Worm (Caenorhabditis elegans) whole organism, late embryonic: Measurements from ENCODE around the gene dpy-18.

ENCODE experiments used
- C08G9.2 ChIP-seq: sonication (generic microtip); optimal IDR thresholded peaks from 2 replicates; lab custom pipeline; 2016; ENCODE audit warnings: mild to moderate bottlenecking, missing genetic modification characterization, moderate library complexity, missing compliant biosample characterization
- C38D4.7 ChIP-seq: fragments of 200-800 bp; sonication (Bioruptor generic); optimal IDR thresholded peaks from 2 replicates; lab custom pipeline; 2018; ENCODE audit warnings: mild to moderate bottlenecking, missing genetic modification characterization, moderate library complexity, missing compliant biosample characterization
- F13H6.1 ChIP-seq: sonication (generic microtip); optimal IDR thresholded peaks from 2 replicates; lab custom pipeline; 2016; ENCODE audit warnings: missing genetic modification characterization, missing compliant biosample characterization
- K02D7.2 ChIP-seq: sonication (generic microtip); optimal IDR thresholded peaks from 2 replicates; lab custom pipeline; 2017; ENCODE audit warnings: mild to moderate bottlenecking, missing genetic modification characterization, missing compliant biosample characterization
- T23F11.4 ChIP-seq: fragments of 200-800 bp; sonication (Bioruptor generic); optimal IDR thresholded peaks from 2 replicates; lab custom pipeline; 2018; ENCODE audit warnings: mild to moderate bottlenecking, missing genetic modification characterization, missing compliant biosample characterization
- Y22D7AL.16 ChIP-seq: sonication (generic microtip); optimal IDR thresholded peaks from 2 replicates; lab custom pipeline; 2016; ENCODE audit warnings: missing genetic modification characterization, missing compliant biosample characterization
- ama-1 ChIP-seq: fragments of 150-350 bp; optimal IDR thresholded peaks from 2 replicates; lab custom pipeline; 2014
- ceh-2 ChIP-seq: sonication (generic microtip); optimal IDR thresholded peaks from 2 replicates; lab custom pipeline; 2016; ENCODE audit warnings: missing genotype, missing genetic modification characterization, missing compliant biosample characterization
- ceh-22 ChIP-seq: sonication (generic microtip); optimal IDR thresholded peaks from 2 replicates; lab custom pipeline; 2017; ENCODE audit warnings: missing biosample characterization, missing genetic modification characterization
- ceh-30 ChIP-seq: fragments of 150-350 bp; optimal IDR thresholded peaks from 2 replicates; lab custom pipeline; 2014; ENCODE audit warnings: missing biosample characterization, missing genetic modification characterization
- ceh-34 ChIP-seq: sonication (generic microtip); optimal IDR thresholded peaks from 2 replicates; lab custom pipeline; 2016; ENCODE audit warnings: mild to moderate bottlenecking, missing genetic modification characterization, missing compliant biosample characterization
- ceh-45 ChIP-seq: fragments of 200-800 bp; sonication (Bioruptor generic); IDR thresholded peaks from 2 replicates; pipeline ENCODE4 v1.3.6; 2022; ENCODE audit warnings: missing genetic modification reagents, missing genetic modification characterization, missing compliant biosample characterization
- ceh-6 ChIP-seq: fragments of 200-800 bp; sonication (Bioruptor generic); optimal IDR thresholded peaks from 2 replicates; lab custom pipeline; 2018; ENCODE audit warnings: mild to moderate bottlenecking, missing genetic modification characterization, missing compliant biosample characterization
- ceh-9 ChIP-seq: sonication (generic microtip); optimal IDR thresholded peaks from 2 replicates; lab custom pipeline; 2016; ENCODE audit warnings: mild to moderate bottlenecking, missing genetic modification characterization, inconsistent platforms, missing compliant biosample characterization
- dmd-4 ChIP-seq: sonication (generic microtip); optimal IDR thresholded peaks from 2 replicates; lab custom pipeline; 2016; ENCODE audit warnings: borderline replicate concordance, missing genetic modification characterization, missing compliant biosample characterization
- elt-2 ChIP-seq: sonication (generic microtip); optimal IDR thresholded peaks from 2 replicates; lab custom pipeline; 2016; ENCODE audit warnings: missing genetic modification reagents, missing genetic modification characterization, missing compliant biosample characterization
- elt-4 ChIP-seq: sonication (generic microtip); optimal IDR thresholded peaks from 2 replicates; lab custom pipeline; 2016; ENCODE audit warnings: missing genetic modification characterization, missing compliant biosample characterization
- eyg-1 ChIP-seq: sonication (generic microtip); optimal IDR thresholded peaks from 2 replicates; lab custom pipeline; 2016; ENCODE audit warnings: missing genotype, missing genetic modification characterization, missing compliant biosample characterization
- fax-1 ChIP-seq: sonication (generic microtip); optimal IDR thresholded peaks from 2 replicates; lab custom pipeline; 2016; ENCODE audit warnings: missing genotype, missing genetic modification characterization, missing compliant biosample characterization
- hlh-30 ChIP-seq: sonication (generic microtip); optimal IDR thresholded peaks from 2 replicates; lab custom pipeline; 2017; ENCODE audit warnings: antibody characterized with exemption, missing genetic modification characterization, missing compliant biosample characterization; ENCODE audit not compliant: insufficient read depth
- hlh-6 ChIP-seq: sonication (generic microtip); optimal IDR thresholded peaks from 2 replicates; lab custom pipeline; 2016; ENCODE audit warnings: missing genotype, missing genetic modification characterization, missing compliant biosample characterization
- lin-11 ChIP-seq: fragments of 200-800 bp; sonication (Bioruptor generic); optimal IDR thresholded peaks from 2 replicates; lab custom pipeline; 2018; ENCODE audit warnings: mild to moderate bottlenecking, missing genetic modification characterization, missing compliant biosample characterization
- mec-3 ChIP-seq: sonication (generic microtip); optimal IDR thresholded peaks from 2 replicates; lab custom pipeline; 2016; ENCODE audit warnings: borderline replicate concordance, missing genetic modification characterization, missing compliant biosample characterization
- nfya-1 ChIP-seq: sonication (generic microtip); optimal IDR thresholded peaks from 2 replicates; lab custom pipeline; 2017; ENCODE audit warnings: missing genetic modification characterization, mild to moderate bottlenecking, missing compliant biosample characterization, antibody characterized with exemption, moderate library complexity
- nhr-11 ChIP-seq: fragments of 150-350 bp; optimal IDR thresholded peaks from 2 replicates; lab custom pipeline; 2014; ENCODE audit warnings: missing biosample characterization, missing genetic modification characterization
- nhr-232 ChIP-seq: sonication (generic microtip); optimal IDR thresholded peaks from 2 replicates; lab custom pipeline; 2016; ENCODE audit warnings: missing genetic modification characterization, missing compliant biosample characterization
- npax-4 ChIP-seq: sonication (generic microtip); optimal IDR thresholded peaks from 2 replicates; lab custom pipeline; 2016; ENCODE audit warnings: missing genetic modification characterization, missing compliant biosample characterization
- pax-1 ChIP-seq: fragments of 150-350 bp; optimal IDR thresholded peaks from 2 replicates; lab custom pipeline; 2014; ENCODE audit warnings: missing biosample characterization, missing genetic modification characterization
- pha-4 ChIP-seq: fragments of 150-350 bp; optimal IDR thresholded peaks from 2 replicates; lab custom pipeline; 2018; ENCODE audit warnings: missing biosample characterization, missing genetic modification reagents, missing genetic modification characterization
- pros-1 ChIP-seq: fragments of 150-350 bp; optimal IDR thresholded peaks from 2 replicates; lab custom pipeline; 2014; ENCODE audit warnings: missing biosample characterization, missing genetic modification reagents, missing genetic modification characterization
- ref-2 ChIP-seq: sonication (generic microtip); optimal IDR thresholded peaks from 2 replicates; lab custom pipeline; 2016; ENCODE audit warnings: missing genetic modification characterization, missing compliant biosample characterization
- sdc-2 ChIP-seq: sonication (generic microtip); optimal IDR thresholded peaks from 2 replicates; lab custom pipeline; 2016; ENCODE audit warnings: missing genotype, missing genetic modification characterization, missing compliant biosample characterization
- sox-4 ChIP-seq: sonication (generic microtip); optimal IDR thresholded peaks from 2 replicates; lab custom pipeline; 2017; ENCODE audit warnings: mild to moderate bottlenecking, missing genetic modification characterization, inconsistent platforms, missing compliant biosample characterization
- ttx-3 ChIP-seq: sonication (generic microtip); optimal IDR thresholded peaks from 2 replicates; lab custom pipeline; 2016; ENCODE audit warnings: missing genetic modification reagents, missing genetic modification characterization, missing compliant biosample characterization
- unc-42 ChIP-seq: sonication (generic microtip); optimal IDR thresholded peaks from 2 replicates; lab custom pipeline; 2016; ENCODE audit warnings: missing genotype, missing genetic modification characterization, missing compliant biosample characterization
- unc-86 ChIP-seq: sonication (generic microtip); optimal IDR thresholded peaks from 2 replicates; lab custom pipeline; 2016; ENCODE audit warnings: missing genetic modification characterization, missing compliant biosample characterization
- ztf-16 ChIP-seq: sonication (generic microtip); optimal IDR thresholded peaks from 2 replicates; lab custom pipeline; 2017; ENCODE audit warnings: missing genetic modification characterization, missing compliant biosample characterization

dpy-18 gene

ce11 chrIII:11344125-11344524, 33.7 kb downstream of the dpy-18 start:
- TF ChIP-seq ceh-2 (tag; lab: Kevin White, UChicago) (no peak), C08G9.2 (tag; lab: Kevin White, UChicago) (no peak), ama-1 (lab: Kevin White, UChicago) (no peak), ceh-9 (tag; lab: Kevin White, UChicago) (no peak), npax-4 (tag; lab: Kevin White, UChicago) (no peak), lin-11 (tag; lab: Kevin White, UChicago) (no peak), unc-86 (tag; lab: Kevin White, UChicago) (no peak), T23F11.4 (GFP tag; lab: Kevin White, UChicago) (no peak), sox-4 (no peak), ceh-45 (GFP tag; lab: Robert Waterston, UW) (no peak), fax-1 (tag; lab: Kevin White, UChicago) (no peak), ttx-3 (tag; lab: Kevin White, UChicago) (no peak), ceh-22 (tag; lab: Kevin White, UChicago) (no peak), hlh-30 (no peak), pax-1 (tag; lab: Kevin White, UChicago) (no peak), F13H6.1 (tag; lab: Kevin White, UChicago) (no peak)

ce11 chrIII:11343041-11343440, 34.7 kb downstream of the dpy-18 start, which contains the start of the genes T28D6.6 and pen-2:
T28D6.6 (minus strand) TSS chrIII:11343108.
pen-2 (plus strand) TSS chrIII:11343322.
- no peak for TF ChIP-seq pha-4
- no peak for TF ChIP-seq ceh-34 (tag; lab: Kevin White, UChicago)
- TF ChIP-seq elt-4 (tag; lab: Kevin White, UChicago): no peak
- peak; percentile 46 for TF ChIP-seq unc-42 (tag; lab: Kevin White, UChicago)

- TF ChIP-seq ztf-16 (tag; lab: Kevin White, UChicago) (no peak), C08G9.2 (tag; lab: Kevin White, UChicago) (no peak), ref-2 (tag; lab: Kevin White, UChicago) (no peak), elt-2 (no peak), hlh-6 (no peak), eyg-1 (tag; lab: Kevin White, UChicago) (no peak), ceh-6 (GFP tag; lab: Kevin White, UChicago) (no peak), Y22D7AL.16 (tag; lab: Kevin White, UChicago) (no peak), sdc-2 (tag; lab: Kevin White, UChicago) (no peak), nfya-1 (tag; lab: Kevin White, UChicago) (no peak), ceh-30 (tag; lab: Kevin White, UChicago) (no peak), pha-4 (no peak), K02D7.2 (no peak), pros-1 (no peak), ceh-45 (GFP tag; lab: Robert Waterston, UW) (no peak), fax-1 (tag; lab: Kevin White, UChicago) (no peak), dmd-4 (no peak), hlh-30 (no peak), ttx-3 (tag; lab: Kevin White, UChicago) (no peak), ceh-9 (tag; lab: Kevin White, UChicago) (no peak)
- TF ChIP-seq, all 69 proteins: peak for 0
Measured at ce11 chrIII:11341466-11341865, 36.3 kb downstream of the dpy-18 start.

DNA sequence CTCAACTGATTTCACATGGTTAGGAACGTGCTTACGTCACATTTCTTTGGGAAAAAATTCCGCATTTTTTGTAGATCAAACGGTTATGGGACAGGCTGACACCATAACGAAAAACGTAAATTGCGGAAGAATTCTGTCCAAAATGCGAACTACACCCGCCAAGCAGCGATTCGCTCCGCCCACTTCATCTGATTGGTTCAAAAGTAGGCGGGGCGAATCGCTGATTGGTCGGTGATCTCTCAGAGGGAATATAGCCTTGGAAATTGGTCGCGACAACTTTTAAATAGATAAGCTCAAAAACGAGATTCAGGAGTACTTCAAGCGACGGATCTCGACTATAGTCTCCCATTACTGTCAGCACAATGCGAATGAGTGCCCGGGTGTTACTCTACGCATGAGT, 40.2 kb downstream of the dpy-18 start:
- no peak for TF ChIP-seq Y22D7AL.16 (tag; lab: Kevin White, UChicago)
- TF ChIP-seq nfya-1 (tag; lab: Kevin White, UChicago): peak; percentile 71
- TF ChIP-seq nhr-11 (tag; lab: Kevin White, UChicago): no peak

ce11 chrIII:11336072-11336471, 41.7 kb downstream of the dpy-18 start:
- TF ChIP-seq pax-1 (tag; lab: Kevin White, UChicago) (no peak), ceh-6 (GFP tag; lab: Kevin White, UChicago) (no peak), mec-3 (no peak), sdc-2 (tag; lab: Kevin White, UChicago) (no peak), C38D4.7 (GFP tag; lab: Kevin White, UChicago) (no peak), nhr-232 (tag; lab: Kevin White, UChicago) (no peak), ttx-3 (tag; lab: Kevin White, UChicago) (no peak)
